Fruit fly (Drosophila melanogaster) whole organism, wandering third instar larva: ENCODE data around the gene CG33645.

Experiments used
- Abd-B ChIP-seq: fragments of >200 bp; optimal IDR thresholded peaks from 2 replicates; lab custom pipeline; 2017; ENCODE audit warnings: missing biosample characterization, missing genetic modification characterization
- CG32264 ChIP-seq: fragments of 200-800 bp; sonication (Bioruptor generic); optimal IDR thresholded peaks from 2 replicates; lab custom pipeline; 2016; ENCODE audit warnings: missing biosample characterization, missing genetic modification characterization
- CG9705 ChIP-seq: fragments of 200-800 bp; sonication (Bioruptor generic); optimal IDR thresholded peaks from 2 replicates; lab custom pipeline; 2018; ENCODE audit warnings: missing biosample characterization, mild to moderate bottlenecking, missing genetic modification characterization
- CrebA ChIP-seq: fragments of 200-800 bp; sonication (Bioruptor generic); optimal IDR thresholded peaks from 2 replicates; lab custom pipeline; 2016; ENCODE audit warnings: missing biosample characterization, mild to moderate bottlenecking, missing genetic modification characterization, borderline replicate concordance
- Dfd ChIP-seq: fragments of >200 bp; optimal IDR thresholded peaks from 2 replicates; lab custom pipeline; 2017; ENCODE audit warnings: missing biosample characterization, missing genetic modification characterization
- Dif ChIP-seq: fragments of 200-275, 200-300 bp; sonication (Bioruptor generic); optimal IDR thresholded peaks from 2 replicates; lab custom pipeline; 2018; ENCODE audit warnings: missing biosample characterization, missing genetic modification characterization; ENCODE audit not compliant: partially characterized antibody
- GATAd ChIP-seq: sonication (Bioruptor generic); optimal IDR thresholded peaks from 2 replicates; lab custom pipeline; 2016; ENCODE audit warnings: missing biosample characterization, missing genetic modification characterization
- HLH106 ChIP-seq: fragments of 200-800 bp; optimal IDR thresholded peaks from 3 replicates; lab custom pipeline; 2019; ENCODE audit warnings: missing biosample characterization, mild to moderate bottlenecking, missing genetic modification characterization, moderate library complexity
- Hnf4 ChIP-seq: fragments of 200-800 bp; sonication (Bioruptor generic); optimal IDR thresholded peaks from 2 replicates; lab custom pipeline; 2016; ENCODE audit warnings: missing biosample characterization, mild to moderate bottlenecking, missing genetic modification characterization
- Hr78 ChIP-seq: fragments of >200 bp; optimal IDR thresholded peaks from 2 replicates; lab custom pipeline; 2017; ENCODE audit warnings: missing biosample characterization, missing genetic modification characterization
- Mio ChIP-seq: sonication (Bioruptor generic); optimal IDR thresholded peaks from 2 replicates; lab custom pipeline; 2016; ENCODE audit warnings: missing biosample characterization, missing genetic modification characterization
- Myc ChIP-seq: fragments of >200 bp; optimal IDR thresholded peaks from 2 replicates; lab custom pipeline; 2017
- N ChIP-seq: fragments of >200 bp; optimal IDR thresholded peaks from 2 replicates; lab custom pipeline; 2018; ENCODE audit warnings: missing biosample characterization, missing external identifiers, missing genetic modification characterization
- Rel ChIP-seq, 2 experiments: fragments of 200-800 bp; sonication (Bioruptor generic) in 1 of 2; optimal IDR thresholded peaks; 2 replicates in 1 of 2; 3 replicates in 1 of 2; lab custom pipeline; 2016 to 2019; ENCODE audit warnings: mild to moderate bottlenecking in 2 of 2, missing biosample characterization in 2 of 2, missing genetic modification characterization in 2 of 2, moderate library complexity in 1 of 2
- Sp1 ChIP-seq: fragments of 200-800 bp; sonication (Bioruptor generic); optimal IDR thresholded peaks from 3 replicates; lab custom pipeline; 2019; ENCODE audit warnings: missing biosample characterization, mild to moderate bottlenecking, missing genetic modification characterization, moderate library complexity
- Vsx2 ChIP-seq: fragments of 200-300, 225-300 bp; sonication (Bioruptor generic); optimal IDR thresholded peaks from 2 replicates; lab custom pipeline; 2018; ENCODE audit warnings: missing biosample characterization, missing genetic modification characterization; ENCODE audit not compliant: partially characterized antibody
- br ChIP-seq: fragments of 200-800 bp; sonication (Bioruptor generic); optimal IDR thresholded peaks from 2 replicates; lab custom pipeline; 2016; ENCODE audit warnings: missing biosample characterization, missing genetic modification characterization
- brk ChIP-seq: fragments of 200-800 bp; sonication (Bioruptor generic); optimal IDR thresholded peaks from 2 replicates; lab custom pipeline; 2016; ENCODE audit warnings: missing biosample characterization, mild to moderate bottlenecking, missing genetic modification characterization
- dl ChIP-seq, 2 experiments: fragments of 175-275, 200-275 bp in 1 of 2; fragments of 200-275 bp in 1 of 2; sonication (Bioruptor generic); optimal IDR thresholded peaks; lab custom pipeline; 2018; ENCODE audit warnings: mild to moderate bottlenecking in 2 of 2, missing biosample characterization in 2 of 2, missing genetic modification characterization in 2 of 2, moderate library complexity in 2 of 2; ENCODE audit not compliant: partially characterized antibody in 2 of 2, insufficient read depth in 1 of 2
- dmrt93B ChIP-seq: fragments of 200-800 bp; sonication (Bioruptor generic); optimal IDR thresholded peaks from 2 replicates; lab custom pipeline; 2018; ENCODE audit warnings: missing biosample characterization, mild to moderate bottlenecking, missing genetic modification characterization
- dsf ChIP-seq: sonication (Bioruptor generic); optimal IDR thresholded peaks from 2 replicates; lab custom pipeline; 2016; ENCODE audit warnings: missing biosample characterization, missing genetic modification characterization, borderline replicate concordance
- ey ChIP-seq: fragments of 200-800 bp; sonication (Bioruptor generic); optimal IDR thresholded peaks from 2 replicates; lab custom pipeline; 2016; ENCODE audit warnings: missing biosample characterization, missing genetic modification characterization
- foxo ChIP-seq, 2 experiments: fragments of 200-800 bp; sonication (Bioruptor generic); optimal IDR thresholded peaks; 2 replicates in 1 of 2; 3 replicates in 1 of 2; lab custom pipeline; 2016 to 2017; ENCODE audit warnings: missing biosample characterization in 2 of 2, missing genetic modification characterization in 2 of 2
- fru ChIP-seq: fragments of 200-800 bp; sonication (Bioruptor generic); optimal IDR thresholded peaks from 3 replicates; lab custom pipeline; 2016; ENCODE audit warnings: missing biosample characterization, mild to moderate bottlenecking, missing genetic modification characterization
- h ChIP-seq: fragments of 200-800 bp; sonication (Bioruptor generic); optimal IDR thresholded peaks from 3 replicates; lab custom pipeline; 2016; ENCODE audit warnings: missing biosample characterization, mild to moderate bottlenecking, missing genetic modification characterization
- jim ChIP-seq: fragments of 175-275, 200-325 bp; sonication (Bioruptor generic); optimal IDR thresholded peaks from 2 replicates; lab custom pipeline; 2016; ENCODE audit warnings: missing biosample characterization, mild to moderate bottlenecking, missing genetic modification characterization
- lola ChIP-seq: fragments of >200 bp; optimal IDR thresholded peaks from 2 replicates; lab custom pipeline; 2017; ENCODE audit warnings: missing biosample characterization, missing genetic modification characterization
- pan ChIP-seq: fragments of >200 bp; optimal IDR thresholded peaks from 2 replicates; lab custom pipeline; 2017
- psq ChIP-seq: fragments of 200-800 bp; sonication (Bioruptor generic); optimal IDR thresholded peaks from 3 replicates; lab custom pipeline; 2017; ENCODE audit warnings: missing biosample characterization, mild to moderate bottlenecking, missing genetic modification characterization, moderate library complexity
- rgr ChIP-seq: fragments of 200-800 bp; sonication (Bioruptor generic); optimal IDR thresholded peaks from 3 replicates; lab custom pipeline; 2016; ENCODE audit warnings: missing biosample characterization, mild to moderate bottlenecking, missing genetic modification characterization
- tai ChIP-seq: sonication (Bioruptor generic); optimal IDR thresholded peaks from 2 replicates; lab custom pipeline; 2016; ENCODE audit warnings: missing biosample characterization, missing genetic modification characterization
- usp ChIP-seq: fragments of >200 bp; optimal IDR thresholded peaks from 2 replicates; lab custom pipeline; 2017; ENCODE audit warnings: missing biosample characterization, missing genetic modification characterization
- woc ChIP-seq: sonication (Bioruptor generic); optimal IDR thresholded peaks from 2 replicates; lab custom pipeline; 2016; ENCODE audit warnings: missing biosample characterization, mild to moderate bottlenecking, missing genetic modification characterization

Gene CG33645

DNA sequence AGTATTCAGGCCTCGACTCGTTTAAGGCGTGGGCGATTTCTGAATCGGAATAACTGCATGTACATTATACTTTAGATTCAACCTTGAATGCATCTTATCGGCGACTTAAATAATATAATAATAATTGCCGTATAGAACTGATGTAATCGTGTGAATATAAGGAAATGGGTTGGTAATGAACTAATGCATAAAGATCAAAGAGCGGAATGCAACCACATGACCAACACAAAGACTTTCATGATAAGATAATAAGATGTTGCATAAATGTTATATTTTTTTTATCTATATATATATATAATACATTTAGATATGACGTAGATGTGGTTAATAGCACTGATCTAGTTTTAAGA is 17.0 kb upstream of the CG33645 start:
- TF ChIP-seq foxo (GFP tag; optimal IDR thresholded peaks at IDR 0.05; lab: Kevin White, UChicago) (no peak), Vsx2 (no peak), N (no peak), CG9705 (GFP tag; lab: Kevin White, UChicago) (no peak), h (GFP tag; lab: Kevin White, UChicago) (no peak), Myc (no peak), brk (GFP tag; lab: Kevin White, UChicago) (no peak), fru (GFP tag; lab: Kevin White, UChicago) (no peak), psq (no peak), lola (GFP tag; lab: Kevin White, UChicago) (no peak), Dfd (GFP tag; lab: Kevin White, UChicago) (no peak)

DNA sequence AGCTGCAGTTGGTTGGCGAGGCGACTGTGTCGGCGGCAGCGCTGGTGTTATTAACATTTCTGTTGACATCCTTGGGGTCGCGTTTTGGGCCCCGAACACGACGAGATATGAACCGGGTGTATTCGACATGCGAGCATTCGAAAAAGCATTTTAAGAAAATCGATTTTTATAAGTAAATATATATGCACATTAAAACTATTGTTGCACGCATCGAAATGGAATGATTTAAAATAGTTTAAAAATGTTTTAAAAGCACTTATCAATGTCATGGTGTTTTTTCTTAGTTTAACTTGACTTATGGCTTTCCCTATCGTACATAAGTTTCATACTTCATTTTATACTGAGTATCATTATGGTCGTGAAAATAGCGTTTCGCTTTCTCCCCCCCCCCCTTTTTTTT is 10.8 kb upstream of the CG33645 start:
- TF ChIP-seq psq (no peak), GATAd (GFP tag; lab: Kevin White, UChicago) (no peak), tai (GFP tag; lab: Kevin White, UChicago) (no peak), Abd-B (GFP tag; lab: Kevin White, UChicago) (no peak)

DNA sequence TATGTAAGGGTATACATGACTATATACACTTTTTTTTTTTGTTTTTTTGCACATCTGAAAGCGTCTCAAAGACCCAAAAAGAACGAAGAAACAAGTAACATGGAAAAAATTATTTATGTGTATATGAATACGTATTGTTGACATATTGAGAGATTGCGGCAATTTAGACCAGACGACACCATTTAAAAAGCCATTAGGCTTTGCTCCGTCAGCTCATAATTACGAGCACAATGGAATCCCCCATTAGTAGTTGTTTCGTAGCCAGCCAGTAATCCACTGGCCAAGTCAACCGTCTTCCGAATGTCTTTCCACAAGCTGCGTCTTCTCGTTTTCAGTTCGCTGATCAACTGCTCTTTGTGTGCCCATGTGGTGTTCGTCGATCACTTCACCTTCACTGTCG is 5.1 kb upstream of the CG33645 start, which contains the start of gene CG33640:
Gene CG33640 (plus strand): TSS at position 301 of the 400 bp plus-strand sequence.
- TF ChIP-seq GATAd (GFP tag; lab: Kevin White, UChicago) (no peak), br (no peak), Dif (GFP tag; lab: Kevin White, UChicago) (no peak), Abd-B (GFP tag; lab: Kevin White, UChicago) (no peak), dsf (GFP tag; lab: Kevin White, UChicago) (no peak), CG32264 (GFP tag; lab: Kevin White, UChicago) (no peak), rgr (GFP tag; lab: Kevin White, UChicago) (no peak), Sp1 (GFP tag; lab: Kevin White, UChicago) (no peak), pan (lab: Kevin White, UChicago) (no peak), psq (no peak), dmrt93B (GFP tag; lab: Kevin White, UChicago) (no peak), foxo (GFP tag; optimal IDR thresholded peaks at IDR 0.05; lab: Kevin White, UChicago) (no peak), Mio (GFP tag; lab: Kevin White, UChicago) (no peak), Vsx2 (no peak), Hnf4 (GFP tag; lab: Kevin White, UChicago) (no peak), usp (GFP tag; lab: Kevin White, UChicago) (no peak), tai (GFP tag; lab: Kevin White, UChicago) (no peak), Hr78 (GFP tag; lab: Kevin White, UChicago) (no peak)
- TF ChIP-seq, all 38 proteins: peak for 0

DNA sequence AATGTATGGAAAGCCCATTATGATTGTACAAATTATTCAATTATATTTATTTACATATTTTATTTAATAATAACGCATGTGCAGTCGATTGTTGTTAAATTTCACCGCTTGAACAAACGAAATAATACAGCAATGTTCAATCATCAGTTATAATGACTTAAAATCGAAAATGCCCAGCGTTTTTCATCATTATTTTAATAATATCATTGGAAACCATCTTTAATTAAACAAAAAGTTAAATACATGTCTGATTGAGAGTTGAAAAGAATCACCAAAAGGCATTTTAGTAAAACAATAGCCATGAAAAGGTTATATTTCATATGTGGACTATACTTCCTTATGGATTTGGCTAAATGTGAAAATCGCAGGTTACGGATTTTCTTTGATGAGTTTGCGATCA is 3.9 kb upstream of the CG33645 start, which contains the start of gene CG33641:
Gene CG33641 (plus strand): TSS at position 301 of the 400 bp plus-strand sequence.
- TF ChIP-seq fru (GFP tag; lab: Kevin White, UChicago) (no peak), jim (GFP tag; lab: Kevin White, UChicago) (no peak), Rel (GFP tag; optimal IDR thresholded peaks at IDR 0.05; lab: Kevin White, UChicago) (no peak), Rel (tag; optimal IDR thresholded peaks at IDR 0.05; lab: Kevin White, UChicago) (no peak), CG32264 (GFP tag; lab: Kevin White, UChicago) (no peak), N (no peak), Hnf4 (GFP tag; lab: Kevin White, UChicago) (no peak), CrebA (GFP tag; lab: Kevin White, UChicago) (no peak), rgr (GFP tag; lab: Kevin White, UChicago) (no peak), woc (GFP tag; lab: Kevin White, UChicago) (no peak), ey (GFP tag; lab: Kevin White, UChicago) (no peak), HLH106 (no peak), dsf (GFP tag; lab: Kevin White, UChicago) (no peak), Mio (GFP tag; lab: Kevin White, UChicago) (no peak), pan (lab: Kevin White, UChicago) (no peak), tai (GFP tag; lab: Kevin White, UChicago) (no peak), dl (GFP tag; optimal IDR thresholded peaks at IDR 0.05; lab: Kevin White, UChicago; ENCODE audit: insufficient read depth in 1 of 2, partially characterized antibody in 2 of 2) (no peak), Sp1 (GFP tag; lab: Kevin White, UChicago) (no peak), br (no peak)
